In genomic region chr3L:14751056-14751671, dm6 we compare ENCODE assay signal across 3 fruit fly cellular contexts.
TF ChIP-seq lines count a peak whose summit lies in the region.

No protein-coding gene starts in this region.

- no peak for TF ChIP-seq CTCF in whole organism, embryonic (GFP tag; optimal IDR thresholded peaks at IDR 0.05; lab: Kevin White, UChicago)

TF ChIP-seq in whole organism, embryonic, 481 proteins besides CTCF, POLR2A, EP300 and RAD21:
- no peak for TF ChIP-seq CG10462 (GFP tag; optimal IDR thresholded peaks at IDR 0.05; lab: Kevin White, UChicago)
- no peak for TF ChIP-seq Camta (GFP tag; optimal IDR thresholded peaks at IDR 0.05; lab: Kevin White, UChicago)
- TF ChIP-seq CG7786 (GFP tag; optimal IDR thresholded peaks at IDR 0.05; lab: Kevin White, UChicago) = no peak
- TF ChIP-seq Med (GFP tag; lab: Kevin White, UChicago) = peak; percentile 69
- TF ChIP-seq Rx (GFP tag; IDR thresholded peaks at IDR 0.05; lab: Robert Waterston, UW) = no peak
- no peak for TF ChIP-seq sob (GFP tag; IDR thresholded peaks at IDR 0.05; lab: Robert Waterston, UW)
- no peak for TF ChIP-seq zen2 (GFP tag; IDR thresholded peaks at IDR 0.05; lab: Robert Waterston, UW; ENCODE audit: partially characterized antibody)
- TF ChIP-seq aop (GFP tag; IDR thresholded peaks at IDR 0.05; lab: Robert Waterston, UW) = no peak
- TF ChIP-seq Six4 (GFP tag; optimal IDR thresholded peaks at IDR 0.05; lab: Kevin White, UChicago) = no peak
- no peak for TF ChIP-seq CG18599 (GFP tag; optimal IDR thresholded peaks at IDR 0.05; lab: Kevin White, UChicago)
- TF ChIP-seq Side (GFP tag; optimal IDR thresholded peaks at IDR 0.05; lab: Kevin White, UChicago) = no peak
- peak in 1 of 2 experiments; percentile 20 for TF ChIP-seq Dfd (GFP tag; optimal IDR thresholded peaks at IDR 0.05; lab: Kevin White, UChicago)
- TF ChIP-seq Scr (GFP tag; IDR thresholded peaks at IDR 0.05; lab: Robert Waterston, UW; ENCODE audit: partially characterized antibody) = 0 out of 2 replicates have a peak, but pooled peaks have one; percentile 13
- TF ChIP-seq CG30431 (GFP tag; optimal IDR thresholded peaks at IDR 0.05; lab: Kevin White, UChicago) = no peak
- TF ChIP-seq CG4282 (GFP tag; optimal IDR thresholded peaks at IDR 0.05; lab: Kevin White, UChicago) = no peak
- TF ChIP-seq tll (GFP tag; optimal IDR thresholded peaks at IDR 0.05; lab: Kevin White, UChicago) = no peak
- TF ChIP-seq mam (GFP tag; optimal IDR thresholded peaks at IDR 0.05; lab: Kevin White, UChicago) = no peak
- 0 out of 3 replicates have a peak, but pooled peaks have one; percentile 30 for TF ChIP-seq zfh1 (GFP tag; IDR thresholded peaks at IDR 0.05; lab: Robert Waterston, UW)
- TF ChIP-seq CG32532 (GFP tag; IDR thresholded peaks at IDR 0.05; lab: Robert Waterston, UW) = no peak
- no peak for TF ChIP-seq CG12744 (GFP tag; optimal IDR thresholded peaks at IDR 0.05; lab: Kevin White, UChicago)
- no peak for TF ChIP-seq CG43689 (GFP tag; IDR thresholded peaks at IDR 0.05; lab: Robert Waterston, UW)
- no peak for TF ChIP-seq lmd (GFP tag; IDR thresholded peaks at IDR 0.05; lab: Robert Waterston, UW)
- TF ChIP-seq Dp (GFP tag; optimal IDR thresholded peaks at IDR 0.05; lab: Kevin White, UChicago) = no peak
- peak; percentile 72 for TF ChIP-seq CG4360 (GFP tag; IDR thresholded peaks at IDR 0.05; lab: Robert Waterston, UW)
- no peak for TF ChIP-seq Antp (GFP tag; optimal IDR thresholded peaks at IDR 0.05; lab: Kevin White, UChicago)
- no peak for TF ChIP-seq nom (GFP tag; optimal IDR thresholded peaks at IDR 0.05; lab: Kevin White, UChicago)
- no peak for TF ChIP-seq D19B (GFP tag; optimal IDR thresholded peaks at IDR 0.05; lab: Kevin White, UChicago)

TF ChIP-seq in whole organism, prepupa, 60 proteins besides CTCF, POLR2A, EP300 and RAD21:
- 0 out of 3 replicates have a peak, but pooled peaks have one; percentile 13 for TF ChIP-seq CG8119 (GFP tag; IDR thresholded peaks at IDR 0.05; lab: Robert Waterston, UW)
- TF ChIP-seq CG1621 (tag; optimal IDR thresholded peaks at IDR 0.05; lab: Kevin White, UChicago) = no peak
- no peak for TF ChIP-seq CG3032 (tag; optimal IDR thresholded peaks at IDR 0.05; lab: Kevin White, UChicago)
- TF ChIP-seq dsx (GFP tag; optimal IDR thresholded peaks at IDR 0.05; lab: Kevin White, UChicago; ENCODE audit: poor library complexity, severe bottlenecking) = no peak

TF ChIP-seq in whole organism, wandering third instar larva, 38 proteins besides CTCF, POLR2A, EP300 and RAD21:
- peak; percentile 91 for TF ChIP-seq Dfd (GFP tag; optimal IDR thresholded peaks at IDR 0.05; lab: Kevin White, UChicago)
- TF ChIP-seq sage (GFP tag; optimal IDR thresholded peaks at IDR 0.05; lab: Kevin White, UChicago) = no peak
- TF ChIP-seq Dif (GFP tag; optimal IDR thresholded peaks at IDR 0.05; lab: Kevin White, UChicago; ENCODE audit: partially characterized antibody) = no peak
- no peak for TF ChIP-seq Sp1 (GFP tag; optimal IDR thresholded peaks at IDR 0.05; lab: Kevin White, UChicago)
